Fruit fly (Drosophila melanogaster) whole organism, prepupa: ENCODE results near the gene Cdc42.

Experiments
- Blimp-1 ChIP-seq: fragments of 200-800 bp; sonication (Bioruptor generic); optimal IDR thresholded peaks from 3 replicates; lab custom pipeline; 2017; ENCODE audit warnings: missing biosample characterization, missing genetic modification characterization, mild to moderate bottlenecking, moderate library complexity, missing genetic modification reagents
- CG10631 ChIP-seq: fragments of 200-800 bp; sonication (Bioruptor generic); optimal IDR thresholded peaks from 2 replicates; lab custom pipeline; 2016; ENCODE audit warnings: missing biosample characterization, missing genetic modification characterization
- CG10669 ChIP-seq: fragments of 200-800 bp; sonication (Bioruptor generic); optimal IDR thresholded peaks from 3 replicates; lab custom pipeline; 2018; ENCODE audit warnings: missing biosample characterization, mild to moderate bottlenecking, missing genetic modification characterization, moderate library complexity
- CG11294 ChIP-seq: fragments of 200-800 bp; sonication (Bioruptor generic); IDR thresholded peaks from 2 replicates; pipeline ENCODE4 v1.3.6; 2022; ENCODE audit warnings: missing biosample characterization, missing genetic modification characterization
- CG11902 ChIP-seq: fragments of 200-800 bp; sonication (Bioruptor generic); optimal IDR thresholded peaks from 3 replicates; lab custom pipeline; 2016; ENCODE audit warnings: missing biosample characterization, missing genetic modification characterization
- CG15336 ChIP-seq: fragments of 200-800 bp; sonication (Bioruptor generic); IDR thresholded peaks from 2 replicates; pipeline ENCODE4 v1.3.6; 2022; ENCODE audit warnings: missing biosample characterization, missing genetic modification characterization
- CG1621 ChIP-seq: fragments of 200-800 bp; sonication (Bioruptor generic); optimal IDR thresholded peaks from 3 replicates; lab custom pipeline; 2018; ENCODE audit warnings: missing biosample characterization, mild to moderate bottlenecking, missing genetic modification characterization
- CG16779 ChIP-seq: fragments of 200-800 bp; sonication (Bioruptor generic); optimal IDR thresholded peaks from 3 replicates; lab custom pipeline; 2017; ENCODE audit warnings: missing biosample characterization, mild to moderate bottlenecking, missing genetic modification characterization
- CG3032 ChIP-seq: fragments of 200-800 bp; optimal IDR thresholded peaks from 2 replicates; lab custom pipeline; 2019; ENCODE audit warnings: missing biosample characterization, mild to moderate bottlenecking, missing genetic modification characterization, moderate library complexity
- CG32006 ChIP-seq: fragments of 200-800 bp; sonication (Bioruptor generic); optimal IDR thresholded peaks from 3 replicates; lab custom pipeline; 2017; ENCODE audit warnings: missing biosample characterization, mild to moderate bottlenecking, missing genetic modification characterization
- CG34406 ChIP-seq: fragments of 200-800 bp; sonication (Bioruptor generic); optimal IDR thresholded peaks from 3 replicates; lab custom pipeline; 2016; ENCODE audit warnings: missing biosample characterization, missing genetic modification characterization
- CG3919 ChIP-seq: fragments of 200-800 bp; sonication (Bioruptor generic); optimal IDR thresholded peaks from 3 replicates; lab custom pipeline; 2016; ENCODE audit warnings: missing biosample characterization, missing genetic modification characterization
- CG4318 ChIP-seq: fragments of 200-800 bp; sonication (Bioruptor generic); optimal IDR thresholded peaks from 3 replicates; lab custom pipeline; 2017; ENCODE audit warnings: missing biosample characterization, mild to moderate bottlenecking, missing genetic modification characterization
- CG6276 ChIP-seq: fragments of 200-800 bp; sonication (Bioruptor generic); optimal IDR thresholded peaks from 2 replicates; lab custom pipeline; 2017; ENCODE audit warnings: missing biosample characterization, mild to moderate bottlenecking, missing genetic modification characterization
- CG6792 ChIP-seq: fragments of 200-800 bp; sonication (Bioruptor generic); optimal IDR thresholded peaks from 3 replicates; lab custom pipeline; 2016; ENCODE audit warnings: missing biosample characterization, missing genetic modification characterization
- CG6808 ChIP-seq: fragments of 200-800 bp; sonication (Bioruptor generic); optimal IDR thresholded peaks from 3 replicates; lab custom pipeline; 2017; ENCODE audit warnings: missing biosample characterization, missing genetic modification characterization, mild to moderate bottlenecking, moderate library complexity, missing genetic modification reagents
- CG6854 ChIP-seq: fragments of 200-800 bp; sonication (Bioruptor generic); optimal IDR thresholded peaks from 2 replicates; lab custom pipeline; 2017; ENCODE audit warnings: missing biosample characterization, mild to moderate bottlenecking, missing genetic modification characterization
- CG7368 ChIP-seq: fragments of 200-800 bp; sonication (Bioruptor generic); optimal IDR thresholded peaks from 3 replicates; lab custom pipeline; 2016; ENCODE audit warnings: missing biosample characterization, missing genetic modification characterization
- CG8319 ChIP-seq: fragments of 200-800 bp; sonication (Bioruptor generic); optimal IDR thresholded peaks from 3 replicates; lab custom pipeline; 2016; ENCODE audit warnings: missing biosample characterization, missing genetic modification characterization
- CG8632 ChIP-seq: fragments of 200-800 bp; sonication (Bioruptor generic); optimal IDR thresholded peaks from 3 replicates; lab custom pipeline; 2016; ENCODE audit warnings: missing biosample characterization, missing genetic modification characterization
- CG9139 ChIP-seq: fragments of 200-800 bp; sonication (Bioruptor generic); optimal IDR thresholded peaks from 3 replicates; lab custom pipeline; 2017; ENCODE audit warnings: missing biosample characterization, mild to moderate bottlenecking, missing genetic modification characterization
- Eip75B ChIP-seq: fragments of 200-800 bp; sonication (Bioruptor generic); optimal IDR thresholded peaks from 3 replicates; lab custom pipeline; 2016; ENCODE audit warnings: missing biosample characterization, missing genetic modification characterization
- Eip78C ChIP-seq: fragments of 200-800 bp; sonication (Bioruptor generic); peaks from one replicate; lab custom pipeline; 2016; ENCODE audit warnings: missing biosample characterization, missing genetic modification characterization
- Eip93F ChIP-seq: fragments of 200-800 bp; sonication (Bioruptor generic); optimal IDR thresholded peaks from 2 replicates; lab custom pipeline; 2016; ENCODE audit warnings: missing biosample characterization, mild to moderate bottlenecking, missing genetic modification characterization
- Ets21C ChIP-seq: fragments of 200-800 bp; sonication (Bioruptor generic); optimal IDR thresholded peaks from 3 replicates; lab custom pipeline; 2016; ENCODE audit warnings: missing biosample characterization, missing genetic modification characterization
- Gug ChIP-seq: fragments of 200-800 bp; sonication (Bioruptor generic); IDR thresholded peaks from 2 replicates; pipeline ENCODE4 v1.3.6; 2022; ENCODE audit warnings: missing biosample characterization, missing genetic modification characterization
- Hr38 ChIP-seq: sonication (Bioruptor generic); optimal IDR thresholded peaks from 2 replicates; lab custom pipeline; 2016; ENCODE audit warnings: missing biosample characterization, missing genetic modification characterization
- Hr39 ChIP-seq: fragments of 200-800 bp; sonication (Bioruptor generic); optimal IDR thresholded peaks from 2 replicates; lab custom pipeline; 2016; ENCODE audit warnings: missing biosample characterization, missing genetic modification characterization
- Hr4 ChIP-seq: fragments of 200-800 bp; sonication (Bioruptor generic); optimal IDR thresholded peaks from 3 replicates; lab custom pipeline; 2016; ENCODE audit warnings: missing biosample characterization, missing genetic modification characterization
- Lpt ChIP-seq: fragments of 200-800 bp; sonication (Bioruptor generic); optimal IDR thresholded peaks from 3 replicates; lab custom pipeline; 2016; ENCODE audit warnings: missing biosample characterization, missing genetic modification characterization
- Met ChIP-seq: fragments of 200-800 bp; sonication (Bioruptor generic); optimal IDR thresholded peaks from 3 replicates; lab custom pipeline; 2016; ENCODE audit warnings: missing biosample characterization, missing genetic modification characterization
- OdsH ChIP-seq: fragments of 200-800 bp; sonication (Bioruptor generic); optimal IDR thresholded peaks from 3 replicates; lab custom pipeline; 2016; ENCODE audit warnings: missing biosample characterization, missing genetic modification characterization
- Smox ChIP-seq: fragments of 200-800 bp; sonication (Bioruptor generic); optimal IDR thresholded peaks from 3 replicates; lab custom pipeline; 2016; ENCODE audit warnings: missing biosample characterization, missing genetic modification characterization
- Sox102F ChIP-seq: fragments of 200-800 bp; sonication (Bioruptor generic); optimal IDR thresholded peaks from 2 replicates; lab custom pipeline; 2016; ENCODE audit warnings: missing biosample characterization, mild to moderate bottlenecking, missing genetic modification characterization
- Sox14 ChIP-seq: fragments of 200-800 bp; sonication (Bioruptor generic); optimal IDR thresholded peaks from 3 replicates; lab custom pipeline; 2016; ENCODE audit warnings: missing biosample characterization, missing genetic modification characterization
- Sox15 ChIP-seq: fragments of 200-800 bp; sonication (Bioruptor generic); optimal IDR thresholded peaks from 3 replicates; lab custom pipeline; 2016; ENCODE audit warnings: missing biosample characterization, missing genetic modification characterization
- achi ChIP-seq: fragments of 200-800 bp; sonication (Bioruptor generic); optimal IDR thresholded peaks from 3 replicates; lab custom pipeline; 2016; ENCODE audit warnings: missing biosample characterization, missing genetic modification characterization
- acj6 ChIP-seq: fragments of 200-800 bp; sonication (Bioruptor generic); optimal IDR thresholded peaks from 3 replicates; lab custom pipeline; 2016; ENCODE audit warnings: missing biosample characterization, missing genetic modification characterization
- cyc ChIP-seq: fragments of 200-800 bp; sonication (Bioruptor generic); optimal IDR thresholded peaks from 3 replicates; lab custom pipeline; 2016; ENCODE audit warnings: missing biosample characterization, missing genetic modification characterization
- dac ChIP-seq: fragments of 200-800 bp; sonication (Bioruptor generic); optimal IDR thresholded peaks from 2 replicates; lab custom pipeline; 2017; ENCODE audit warnings: missing biosample characterization, mild to moderate bottlenecking, missing genetic modification characterization
- eg ChIP-seq: fragments of 200-800 bp; sonication (Bioruptor generic); IDR thresholded peaks from 3 replicates; pipeline ENCODE4 v1.3.6; 2022; ENCODE audit warnings: missing biosample characterization, missing genetic modification characterization
- esn ChIP-seq: fragments of 200-800 bp; sonication (Bioruptor generic); optimal IDR thresholded peaks from 2 replicates; lab custom pipeline; 2016; ENCODE audit warnings: missing biosample characterization, mild to moderate bottlenecking, missing genetic modification characterization, moderate library complexity
- fd59A ChIP-seq: fragments of 200-800 bp; sonication (Bioruptor generic); optimal IDR thresholded peaks from 2 replicates; lab custom pipeline; 2017; ENCODE audit warnings: missing biosample characterization, mild to moderate bottlenecking, missing genetic modification characterization, missing genetic modification reagents
- fd85E ChIP-seq: fragments of 200-800 bp; sonication (Bioruptor generic); optimal IDR thresholded peaks from 3 replicates; lab custom pipeline; 2016; ENCODE audit warnings: missing biosample characterization, missing genetic modification characterization
- fkh ChIP-seq: fragments of 200-800 bp; sonication (Bioruptor generic); optimal IDR thresholded peaks from 3 replicates; lab custom pipeline; 2017; ENCODE audit warnings: missing biosample characterization, mild to moderate bottlenecking, missing genetic modification characterization, moderate library complexity
- lz ChIP-seq: fragments of 200-800 bp; sonication (Bioruptor generic); optimal IDR thresholded peaks from 3 replicates; lab custom pipeline; 2016; ENCODE audit warnings: missing biosample characterization, missing genetic modification characterization
- pdm3 ChIP-seq: fragments of 200-800 bp; sonication (Bioruptor generic); optimal IDR thresholded peaks from 3 replicates; lab custom pipeline; 2016; ENCODE audit warnings: missing biosample characterization, missing genetic modification characterization
- salr ChIP-seq, 2 experiments: fragments of 200-800 bp; sonication (Bioruptor generic); optimal IDR thresholded peaks; 3 replicates each; lab custom pipeline; 2016 to 2018; ENCODE audit warnings: missing biosample characterization in 2 of 2, missing genetic modification characterization in 2 of 2, mild to moderate bottlenecking in 1 of 2
- spab ChIP-seq: fragments of 200-800 bp; sonication (Bioruptor generic); optimal IDR thresholded peaks from 2 replicates; lab custom pipeline; 2017; ENCODE audit warnings: missing biosample characterization, mild to moderate bottlenecking, missing genetic modification characterization, missing genetic modification reagents
- svp ChIP-seq: fragments of 200-800 bp; sonication (Bioruptor generic); peaks from one replicate; lab custom pipeline; 2016; ENCODE audit warnings: missing biosample characterization, missing genetic modification characterization
- topi ChIP-seq: fragments of 200-800 bp; sonication (Bioruptor generic); optimal IDR thresholded peaks from 3 replicates; lab custom pipeline; 2016; ENCODE audit warnings: missing biosample characterization, missing genetic modification characterization

Gene Cdc42

dm6 chrX:19692951-19693698, 3.8 kb upstream of the Cdc42 start, which contains the start of gene Mer:
Mer (minus strand) TSS chrX:19693500.
- TF ChIP-seq lz (GFP tag; lab: Kevin White, UChicago) (peak; percentile 92), Eip75B (GFP tag; lab: Kevin White, UChicago) (peak; percentile 83), Met (peak; percentile 18), CG6854 (GFP tag; lab: Kevin White, UChicago) (peak; percentile 83), CG6808 (peak; percentile 84), esn (GFP tag; lab: Kevin White, UChicago) (peak; percentile 88), CG1621 (peak; percentile 84), cyc (GFP tag; lab: Kevin White, UChicago) (peak; percentile 83), CG6792 (GFP tag; lab: Kevin White, UChicago) (peak; percentile 87), CG8632 (GFP tag; lab: Kevin White, UChicago) (peak; percentile 80), CG6276 (GFP tag; lab: Kevin White, UChicago) (no peak), Hr38 (GFP tag; lab: Kevin White, UChicago) (no peak), Hr39 (GFP tag; lab: Kevin White, UChicago) (peak; percentile 82), CG4318 (GFP tag; lab: Kevin White, UChicago) (no peak), Sox14 (GFP tag; lab: Kevin White, UChicago) (peak; percentile 88), Ets21C (peak; percentile 76), pdm3 (peak; percentile 23), Eip78C (GFP tag; lab: Kevin White, UChicago) (peak; percentile 94), fd85E (GFP tag; lab: Kevin White, UChicago) (peak; percentile 51), eg (GFP tag; lab: Robert Waterston, UW) (peak; percentile 92), fd59A (GFP tag; lab: Kevin White, UChicago) (peak; percentile 70), spab (GFP tag; lab: Kevin White, UChicago) (peak; percentile 65), fkh (no peak), Lpt (GFP tag; lab: Kevin White, UChicago) (peak; percentile 84), Eip93F (GFP tag; lab: Kevin White, UChicago) (peak; percentile 62), acj6 (peak; percentile 86), CG3032 (tag; lab: Kevin White, UChicago) (peak; percentile 82), CG34406 (GFP tag; lab: Kevin White, UChicago) (peak; percentile 78), CG9139 (GFP tag; lab: Kevin White, UChicago) (no peak), dac (GFP tag; lab: Kevin White, UChicago) (peak; percentile 79), Sox15 (peak; percentile 73), svp (GFP tag; lab: Kevin White, UChicago) (no peak), CG11294 (GFP tag; lab: Robert Waterston, UW) (peak; percentile 72), CG3919 (GFP tag; lab: Kevin White, UChicago) (peak; percentile 87), CG10631 (GFP tag; lab: Kevin White, UChicago) (peak; percentile 66), CG10669 (peak; percentile 82), CG11902 (GFP tag; lab: Kevin White, UChicago) (peak; percentile 62), achi (GFP tag; lab: Kevin White, UChicago) (peak; percentile 83), Gug (GFP tag; lab: Robert Waterston, UW) (peak; percentile 80), Sox102F (GFP tag; lab: Kevin White, UChicago) (peak; percentile 81), topi (GFP tag; lab: Kevin White, UChicago) (peak; percentile 90), Hr4 (GFP tag; lab: Kevin White, UChicago) (peak; percentile 86), Blimp-1 (GFP tag; lab: Kevin White, UChicago) (peak; percentile 67), CG7368 (GFP tag; lab: Kevin White, UChicago) (peak; percentile 92), CG32006 (GFP tag; lab: Kevin White, UChicago) (peak; percentile 89), Smox (GFP tag; lab: Kevin White, UChicago) (peak; percentile 80), CG15336 (GFP tag; lab: Robert Waterston, UW) (peak; percentile 91), OdsH (GFP tag; lab: Kevin White, UChicago) (peak; percentile 84), CG16779 (peak; percentile 80), CG8319 (peak; percentile 69), salr (GFP tag; optimal IDR thresholded peaks at IDR 0.05; lab: Kevin White, UChicago) (peak in 1 of 2 experiments; percentile 72)
